Worm (Caenorhabditis elegans) whole organism, L3 larva: ENCODE data around the gene mls-2.

Source experiments
- nhr-11 ChIP-seq: fragments of 150-350 bp; optimal IDR thresholded peaks from 2 replicates; lab custom pipeline; 2014; ENCODE audit warnings: missing biosample characterization, missing genetic modification characterization
- pqm-1 ChIP-seq: fragments of 150-350 bp; optimal IDR thresholded peaks from 2 replicates; lab custom pipeline; 2017; ENCODE audit warnings: missing biosample characterization, missing genetic modification characterization, inconsistent platforms
- unc-62 ChIP-seq: fragments of 150-350 bp; sonication (generic microtip); optimal IDR thresholded peaks from 4 replicates; lab custom pipeline; 2014; ENCODE audit warnings: missing biosample characterization, missing genetic modification reagents, missing genetic modification characterization

DNA sequence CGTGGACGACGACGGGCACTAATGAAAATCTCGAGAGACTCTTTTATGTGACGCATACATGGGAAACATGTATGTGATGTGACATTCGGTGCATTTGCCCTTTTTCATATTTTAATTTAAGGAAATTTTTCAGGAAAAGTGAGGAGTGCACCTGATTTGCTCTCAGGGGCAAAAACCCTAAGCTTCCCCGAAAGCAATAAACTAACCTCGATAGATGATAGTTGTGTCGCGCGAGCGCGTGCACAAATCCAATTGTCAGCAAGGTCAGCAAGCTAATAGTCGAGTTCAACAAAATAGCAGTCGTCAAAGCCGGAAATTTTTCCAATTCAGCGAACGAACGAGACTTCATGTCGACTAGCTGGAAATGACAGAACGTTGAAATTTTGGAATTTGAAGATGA lies 43.3 kb downstream of the mls-2 start:
- TF ChIP-seq pqm-1 (tag; lab: Kevin White, UChicago) (no peak), unc-62 (GFP tag; lab: Kevin White, UChicago) (no peak), nhr-11 (no peak)
